Fruit fly (Drosophila melanogaster) whole organism, embryonic: ENCODE data around the gene CG13449.
A peak's percentile ranks its signal among the peaks of the same experiment; 100 is the strongest.

Experiments used
- Aef1 ChIP-seq: fragments of 200-800 bp; sonication (Bioruptor generic); IDR thresholded peaks from 3 replicates; pipeline ENCODE4 v1.3.6; 2022; ENCODE audit warnings: missing biosample characterization, missing genetic modification characterization
- CG1529 ChIP-seq: fragments of 200-800 bp; sonication (Bioruptor generic); optimal IDR thresholded peaks from 3 replicates; lab custom pipeline; 2018; ENCODE audit warnings: missing biosample characterization, missing genetic modification characterization
- CG15696 ChIP-seq: fragments of 200-800 bp; sonication (Bioruptor generic); optimal IDR thresholded peaks from 2 replicates; lab custom pipeline; 2019; ENCODE audit warnings: missing biosample characterization, mild to moderate bottlenecking, missing genetic modification characterization, moderate library complexity
- CG1602 ChIP-seq: fragments of 200-800 bp; sonication (Bioruptor generic); optimal IDR thresholded peaks from 3 replicates; lab custom pipeline; 2016; ENCODE audit warnings: missing biosample characterization, missing genetic modification characterization
- CG33557 ChIP-seq: fragments of 200-800 bp; sonication (Bioruptor generic); optimal IDR thresholded peaks from 2 replicates; lab custom pipeline; 2019; ENCODE audit warnings: missing biosample characterization, mild to moderate bottlenecking, missing genetic modification characterization, moderate library complexity
- CG42726 ChIP-seq: fragments of 200-800 bp; sonication (Bioruptor generic); IDR thresholded peaks from 2 replicates; pipeline ENCODE4 v1.3.6; 2022; ENCODE audit warnings: missing biosample characterization, missing genetic modification characterization; ENCODE audit not compliant: partially characterized antibody
- CG4707 ChIP-seq: fragments of 200-800 bp; sonication (Bioruptor generic); optimal IDR thresholded peaks from 2 replicates; lab custom pipeline; 2018; ENCODE audit warnings: missing biosample characterization, mild to moderate bottlenecking, missing genetic modification characterization, moderate library complexity
- CG4730 ChIP-seq: fragments of 200-800 bp; sonication (Bioruptor generic); IDR thresholded peaks from 2 replicates; pipeline ENCODE4 v1.3.6; 2022; ENCODE audit warnings: missing biosample characterization, missing genetic modification characterization
- CG8281 ChIP-seq: fragments of 200-800 bp; sonication (Bioruptor generic); optimal IDR thresholded peaks from 2 replicates; lab custom pipeline; 2018; ENCODE audit warnings: missing biosample characterization, mild to moderate bottlenecking, missing genetic modification characterization, moderate library complexity
- CG9215 ChIP-seq: fragments of 200-800 bp; sonication (Bioruptor generic); IDR thresholded peaks from 2 replicates; pipeline ENCODE4 v1.3.6; 2022; ENCODE audit warnings: missing biosample characterization, missing genetic modification characterization
- CG9797 ChIP-seq: fragments of 200-800 bp; sonication (Bioruptor generic); optimal IDR thresholded peaks from 3 replicates; lab custom pipeline; 2018; ENCODE audit warnings: missing biosample characterization, mild to moderate bottlenecking, missing genetic modification characterization
- Doc3 ChIP-seq: fragments of 200-800 bp; sonication (Bioruptor generic); IDR thresholded peaks from 3 replicates; pipeline ENCODE4 v1.3.6; 2022; ENCODE audit warnings: missing biosample characterization, missing genetic modification characterization; ENCODE audit not compliant: partially characterized antibody
- Fer1 ChIP-seq: fragments of 200-800 bp; sonication (Bioruptor generic); optimal IDR thresholded peaks from 2 replicates; lab custom pipeline; 2017; ENCODE audit warnings: missing biosample characterization, mild to moderate bottlenecking, missing genetic modification characterization
- HLH4C ChIP-seq: fragments of 200-800 bp; sonication (Bioruptor generic); IDR thresholded peaks from 3 replicates; pipeline ENCODE4 v1.3.6; 2022; ENCODE audit warnings: missing biosample characterization, missing genetic modification characterization; ENCODE audit not compliant: partially characterized antibody
- Hand ChIP-seq: fragments of 200-800 bp; sonication (Bioruptor generic); optimal IDR thresholded peaks from 2 replicates; lab custom pipeline; 2017; ENCODE audit warnings: mild to moderate bottlenecking, missing biosample characterization, missing genetic modification reagents, missing genetic modification characterization
- Kr ChIP-seq: fragments of 200-800 bp; sonication (Bioruptor generic); optimal IDR thresholded peaks from 2 replicates; lab custom pipeline; 2017; ENCODE audit warnings: missing biosample characterization, mild to moderate bottlenecking, missing genetic modification characterization
- Sry-δ ChIP-seq: fragments of 200-800 bp; sonication (Bioruptor generic); optimal IDR thresholded peaks from 2 replicates; lab custom pipeline; 2016; ENCODE audit warnings: missing biosample characterization, missing genetic modification characterization
- danr ChIP-seq: fragments of 200-800 bp; sonication (Bioruptor generic); IDR thresholded peaks from 2 replicates; pipeline ENCODE4 v1.3.6; 2022; ENCODE audit warnings: missing biosample characterization, missing genetic modification characterization
- dimm ChIP-seq: fragments of 200-800 bp; sonication (Bioruptor generic); IDR thresholded peaks from 2 replicates; pipeline ENCODE4 v1.3.6; 2022; ENCODE audit warnings: missing biosample characterization, missing genetic modification characterization
- dmrt11E ChIP-seq: fragments of 200-800 bp; sonication (Bioruptor generic); optimal IDR thresholded peaks from 3 replicates; lab custom pipeline; 2018; ENCODE audit warnings: missing biosample characterization, mild to moderate bottlenecking, missing genetic modification characterization, moderate library complexity
- fru ChIP-seq: fragments of >200 bp; optimal IDR thresholded peaks from 2 replicates; lab custom pipeline; 2017
- gce ChIP-seq: fragments of 200-800 bp; sonication (Bioruptor generic); IDR thresholded peaks from 3 replicates; pipeline ENCODE4 v1.3.6; 2022; ENCODE audit warnings: missing biosample characterization, missing genetic modification characterization
- gt ChIP-seq: fragments of 200-800 bp; sonication (Bioruptor generic); IDR thresholded peaks from 2 replicates; pipeline ENCODE4 v1.3.6; 2022; ENCODE audit warnings: missing biosample characterization, missing genetic modification characterization
- hkb ChIP-seq, 2 experiments: fragments of 200-800 bp in 1 of 2; fragments of >200 bp in 1 of 2; sonication (Bioruptor generic) in 1 of 2; IDR thresholded peaks in 1 of 2; optimal IDR thresholded peaks in 1 of 2; 2 replicates each; pipeline versions ENCODE4 v1.3.6 to Lab custom; 2017 to 2022; ENCODE audit warnings: missing biosample characterization in 1 of 2, missing genetic modification characterization in 1 of 2
- nerfin-1 ChIP-seq: fragments of 200-800 bp; sonication (Bioruptor generic); optimal IDR thresholded peaks from 3 replicates; lab custom pipeline; 2019; ENCODE audit warnings: missing biosample characterization, mild to moderate bottlenecking, missing genetic modification characterization, moderate library complexity
- nerfin-2 ChIP-seq: fragments of 200-800 bp; sonication (Bioruptor generic); IDR thresholded peaks from 2 replicates; pipeline ENCODE4 v1.3.6; 2022; ENCODE audit warnings: missing biosample characterization, missing genetic modification characterization; ENCODE audit not compliant: partially characterized antibody
- sc ChIP-seq, 3 experiments: fragments of >200 bp in 2 of 3; fragments of 200-800 bp in 1 of 3; sonication (Bioruptor generic) in 1 of 3; optimal IDR thresholded peaks; 2 replicates in 2 of 3; 3 replicates in 1 of 3; lab custom pipeline; 2017; ENCODE audit warnings: mild to moderate bottlenecking in 1 of 3, missing biosample characterization in 1 of 3, missing genetic modification characterization in 1 of 3, missing genetic modification reagents in 1 of 3
- seq ChIP-seq: fragments of 200-800 bp; sonication (Bioruptor generic); IDR thresholded peaks from 2 replicates; pipeline ENCODE4 v1.3.6; 2022; ENCODE audit warnings: missing biosample characterization, missing genetic modification characterization
- sqz ChIP-seq: fragments of 200-800 bp; sonication (Bioruptor generic); optimal IDR thresholded peaks from 3 replicates; lab custom pipeline; 2018; ENCODE audit warnings: missing biosample characterization, mild to moderate bottlenecking, missing genetic modification characterization
- ssp ChIP-seq: fragments of 200-800 bp; sonication (Bioruptor generic); IDR thresholded peaks from 2 replicates; pipeline ENCODE4 v1.3.6; 2022; ENCODE audit warnings: missing biosample characterization, missing genetic modification characterization
- unpg ChIP-seq: fragments of 200-800 bp; sonication (Bioruptor generic); optimal IDR thresholded peaks from 3 replicates; lab custom pipeline; 2018; ENCODE audit warnings: missing biosample characterization, mild to moderate bottlenecking, missing genetic modification characterization, moderate library complexity
- wor ChIP-seq: fragments of 200-800 bp; sonication (Bioruptor generic); IDR thresholded peaks from 2 replicates; pipeline ENCODE4 v1.3.6; 2022; ENCODE audit warnings: missing biosample characterization, missing genetic modification characterization

CG13449 gene

dm6 chr3L:15562727-15563057, 49.9 kb downstream of the CG13449 start (continued):
- TF ChIP-seq sc (optimal IDR thresholded peaks at IDR 0.05; lab: Kevin White, UChicago) (no peak), sc (GFP tag; optimal IDR thresholded peaks at IDR 0.05; lab: Kevin White, UChicago) (no peak), CG4730 (GFP tag; lab: Robert Waterston, UW) (no peak), CG1602 (GFP tag; lab: Kevin White, UChicago) (no peak), gce (0 out of 3 replicates have a peak, but pooled peaks have one; percentile 6), Kr (GFP tag; lab: Kevin White, UChicago) (no peak), danr (GFP tag; lab: Robert Waterston, UW) (no peak), Doc3 (GFP tag; lab: Robert Waterston, UW) (peak; percentile 27; the same call in 1 of the 3 replicates), Fer1 (GFP tag; lab: Kevin White, UChicago) (peak; percentile 27), fru (lab: Kevin White, UChicago) (no peak), CG15696 (tag; lab: Kevin White, UChicago) (no peak), nerfin-1 (no peak), Hand (GFP tag; lab: Kevin White, UChicago) (no peak), CG42726 (GFP tag; lab: Robert Waterston, UW) (no peak), CG8281 (tag; lab: Kevin White, UChicago) (no peak), unpg (GFP tag; lab: Kevin White, UChicago) (no peak), dmrt11E (no peak), hkb (optimal IDR thresholded peaks at IDR 0.05; lab: Kevin White, UChicago) (no peak), hkb (GFP tag; IDR thresholded peaks at IDR 0.05; lab: Robert Waterston, UW) (no peak), nerfin-2 (GFP tag; lab: Robert Waterston, UW) (peak; percentile 28; the same call in 1 of the 2 replicates), gt (GFP tag; lab: Robert Waterston, UW) (no peak), CG9215 (GFP tag; lab: Robert Waterston, UW) (no peak), CG1529 (GFP tag; lab: Kevin White, UChicago) (no peak), Sry-δ (peak; percentile 38), CG9797 (GFP tag; lab: Kevin White, UChicago) (no peak), dimm (GFP tag; lab: Robert Waterston, UW) (no peak), HLH4C (peak; percentile 52; the same call in 1 of the 3 replicates), Aef1 (GFP tag; lab: Robert Waterston, UW) (no peak), wor (no peak), seq (GFP tag; lab: Robert Waterston, UW) (no peak), CG4707 (no peak), ssp (GFP tag; lab: Robert Waterston, UW) (no peak), sqz (GFP tag; lab: Kevin White, UChicago) (no peak), CG33557 (no peak)
- TF ChIP-seq, all 482 proteins: peak for 14
